Fruit fly (Drosophila melanogaster) Kc167 (cell line): ENCODE measurements around the gene HP1b.

ENCODE experiments used
- Myc ChIP-seq: fragments of >200 bp; optimal IDR thresholded peaks from 2 replicates; lab custom pipeline; 2017; ENCODE audit warnings: missing external identifiers
- h ChIP-seq: fragments of >200 bp; optimal IDR thresholded peaks from 3 replicates; lab custom pipeline; 2018; ENCODE audit warnings: missing external identifiers
- psq ChIP-seq: fragments of >200 bp; optimal IDR thresholded peaks from 2 replicates; lab custom pipeline; 2017; ENCODE audit warnings: missing external identifiers

DNA sequence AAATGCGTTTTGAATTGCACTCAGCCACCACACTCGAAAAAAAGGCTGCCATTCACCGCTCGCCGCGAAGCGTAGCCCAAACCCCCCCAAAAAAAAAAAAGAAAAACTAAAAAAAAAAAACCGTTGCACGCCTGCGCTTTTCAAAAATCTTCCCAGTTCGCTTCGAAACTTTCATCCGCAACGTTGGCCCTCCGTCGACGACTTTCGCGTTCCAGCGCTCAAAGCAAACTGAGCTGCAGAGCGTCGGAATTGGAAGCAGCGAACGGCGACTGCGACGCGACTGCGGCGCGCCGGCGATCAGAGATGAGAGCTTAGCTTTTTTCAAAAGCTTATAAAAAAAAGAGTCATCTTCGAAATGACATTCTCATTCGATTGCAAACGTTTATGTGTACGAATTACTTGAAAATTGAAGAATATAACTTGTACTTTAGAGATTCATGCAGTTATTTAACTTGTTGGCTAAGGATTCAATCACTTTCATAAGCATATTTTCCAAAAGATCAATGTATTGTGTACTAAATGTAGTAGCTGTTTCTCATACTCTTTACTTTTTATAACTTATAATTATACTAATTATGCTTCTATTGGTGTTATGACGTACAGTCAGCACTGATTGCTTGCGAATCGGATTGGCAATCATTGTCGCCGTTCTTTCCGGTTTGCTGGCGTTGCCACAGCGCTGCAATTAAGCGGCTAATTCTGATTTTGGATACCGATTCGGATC is 12.9 kb upstream of the HP1b start, which contains the start of gene CG15365:
- TF ChIP-seq psq (lab: Kevin White, UChicago) (no peak), Myc (no peak), h (no peak)
